Worm (Caenorhabditis elegans) whole organism, L2 larva: ENCODE measurements around the gene C13C4.7.

ENCODE experiments used
- F13H6.1 ChIP-seq: sonication (generic microtip); optimal IDR thresholded peaks from 2 replicates; lab custom pipeline; 2016; ENCODE audit warnings: missing genetic modification characterization, missing compliant biosample characterization
- ZK546.5 ChIP-seq: sonication (generic microtip); optimal IDR thresholded peaks from 2 replicates; lab custom pipeline; 2017; ENCODE audit warnings: missing biosample characterization, missing genetic modification characterization
- alr-1 ChIP-seq: fragments of 150-350 bp; optimal IDR thresholded peaks from 2 replicates; lab custom pipeline; 2014; ENCODE audit warnings: missing biosample characterization, missing genetic modification characterization
- mbf-1 ChIP-seq: sonication (generic microtip); optimal IDR thresholded peaks from 2 replicates; lab custom pipeline; 2017; ENCODE audit warnings: missing biosample characterization, missing genetic modification characterization
- mdl-1 ChIP-seq, 2 experiments: fragments of 150-350 bp in 1 of 2; sonication (generic microtip) in 1 of 2; optimal IDR thresholded peaks; 2 replicates each; lab custom pipeline; 2017; ENCODE audit warnings: missing biosample characterization in 2 of 2, missing genetic modification characterization in 2 of 2
- nhr-10 ChIP-seq: sonication (generic microtip); optimal IDR thresholded peaks from 2 replicates; lab custom pipeline; 2017; ENCODE audit warnings: missing biosample characterization, missing genetic modification characterization
- unc-55 ChIP-seq: fragments of 150-350 bp; sonication (generic microtip); optimal IDR thresholded peaks from 3 replicates; lab custom pipeline; 2014; ENCODE audit warnings: missing biosample characterization, missing genetic modification reagents, missing genetic modification characterization
- unc-62 ChIP-seq: fragments of 150-350 bp; optimal IDR thresholded peaks from 2 replicates; lab custom pipeline; 2014; ENCODE audit warnings: missing biosample characterization, missing genetic modification reagents, missing genetic modification characterization
- ztf-11 ChIP-seq: sonication (generic microtip); optimal IDR thresholded peaks from 2 replicates; lab custom pipeline; 2017; ENCODE audit warnings: missing biosample characterization, missing genetic modification characterization

ce11 chrV:12162906-12163305 lies 42.6 kb upstream of the C13C4.7 start, which contains the start of gene srj-4:
- no peak for TF ChIP-seq F13H6.1 (tag; lab: Kevin White, UChicago)
- no peak for TF ChIP-seq alr-1 (tag; lab: Kevin White, UChicago)
- TF ChIP-seq unc-62 (GFP tag; lab: Kevin White, UChicago), result no peak
- TF ChIP-seq nhr-10 (tag; lab: Kevin White, UChicago), result no peak
- no peak for TF ChIP-seq ZK546.5 (tag; lab: Kevin White, UChicago)
- no peak for TF ChIP-seq mdl-1 (tag; optimal IDR thresholded peaks at IDR 0.05; lab: Kevin White, UChicago)
- TF ChIP-seq mbf-1 (tag; lab: Kevin White, UChicago), result no peak
- TF ChIP-seq ztf-11, result no peak
- no peak for TF ChIP-seq unc-55 (GFP tag; lab: Kevin White, UChicago)
